Fruit fly (Drosophila melanogaster) whole organism, adult: ENCODE measurements around the gene CG13287.

Source experiments
- CG11617 ChIP-seq: fragments of 200-800 bp; sonication (Bioruptor generic); optimal IDR thresholded peaks from 2 replicates; lab custom pipeline; 2017; ENCODE audit warnings: mild to moderate bottlenecking, missing biosample characterization, missing genetic modification reagents, missing genetic modification characterization
- CG5204 ChIP-seq: fragments of 200-800 bp; sonication (Bioruptor generic); optimal IDR thresholded peaks from 2 replicates; lab custom pipeline; 2016; ENCODE audit warnings: missing biosample characterization, missing genetic modification characterization
- Mnt ChIP-seq: fragments of 200-800 bp; sonication (Bioruptor generic); optimal IDR thresholded peaks from 2 replicates; lab custom pipeline; 2016; ENCODE audit warnings: missing biosample characterization, mild to moderate bottlenecking, missing genetic modification characterization
- bab1 ChIP-seq: fragments of 200-800 bp; sonication (Bioruptor generic); optimal IDR thresholded peaks from 3 replicates; lab custom pipeline; 2019; ENCODE audit warnings: missing biosample characterization, mild to moderate bottlenecking, missing genetic modification characterization, moderate library complexity
- cnc ChIP-seq, 2 experiments: fragments of >200 bp; optimal IDR thresholded peaks; 2 replicates each; lab custom pipeline; 2017

DNA sequence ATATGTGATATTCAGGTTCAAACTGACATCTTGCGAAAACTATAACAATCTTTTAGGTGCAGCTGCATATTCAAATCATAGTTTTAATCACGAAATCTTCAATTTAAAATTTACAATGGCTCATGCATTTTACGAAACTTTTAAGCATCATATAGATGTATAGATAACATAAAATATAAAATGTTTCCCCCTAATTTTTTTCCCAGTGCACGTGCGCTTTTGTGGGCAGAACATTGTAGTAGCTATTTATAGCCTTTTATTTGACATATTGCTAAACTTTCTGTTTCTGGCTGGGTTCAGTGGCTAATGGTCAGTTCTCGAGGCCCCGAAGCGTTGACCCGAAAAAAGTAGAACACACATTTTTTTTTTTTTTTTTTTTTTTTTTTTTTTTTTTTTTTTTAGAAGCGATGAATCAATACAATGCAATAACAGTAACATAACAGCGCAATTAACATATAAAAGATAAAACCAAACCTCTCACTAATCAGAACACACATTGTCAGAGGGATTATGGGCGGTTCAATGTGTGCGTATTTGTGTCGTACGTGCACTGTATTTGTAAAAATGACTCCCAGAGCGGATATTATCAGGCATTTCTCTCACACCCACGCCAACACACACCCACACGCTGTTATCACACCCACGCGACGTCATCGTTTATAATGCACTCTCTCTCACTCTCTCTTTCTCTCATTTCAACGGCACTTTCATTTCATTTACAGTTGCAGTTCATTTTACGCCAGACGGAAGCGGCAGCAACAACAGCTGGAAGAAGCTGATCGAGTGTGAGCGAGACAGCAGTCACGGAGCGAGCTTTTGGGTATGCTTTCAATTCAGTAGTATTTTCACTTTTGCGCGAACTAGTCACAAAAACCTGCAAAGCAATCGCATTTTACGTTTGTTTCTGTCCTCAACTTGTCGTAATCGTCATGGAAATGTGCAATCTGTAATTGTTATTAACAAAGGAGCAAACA lies 44.2 kb downstream of the CG13287 start:
- TF ChIP-seq CG5204 (GFP tag; lab: Kevin White, UChicago) (no peak), bab1 (GFP tag; lab: Kevin White, UChicago) (peak; percentile 67), Mnt (GFP tag; lab: Kevin White, UChicago) (peak; percentile 22), cnc (optimal IDR thresholded peaks at IDR 0.05; lab: Kevin White, UChicago) (no peak), CG11617 (no peak)
